Worm (Caenorhabditis elegans): Measurements from ENCODE around the gene meg-1.

meg-1 gene

DNA sequence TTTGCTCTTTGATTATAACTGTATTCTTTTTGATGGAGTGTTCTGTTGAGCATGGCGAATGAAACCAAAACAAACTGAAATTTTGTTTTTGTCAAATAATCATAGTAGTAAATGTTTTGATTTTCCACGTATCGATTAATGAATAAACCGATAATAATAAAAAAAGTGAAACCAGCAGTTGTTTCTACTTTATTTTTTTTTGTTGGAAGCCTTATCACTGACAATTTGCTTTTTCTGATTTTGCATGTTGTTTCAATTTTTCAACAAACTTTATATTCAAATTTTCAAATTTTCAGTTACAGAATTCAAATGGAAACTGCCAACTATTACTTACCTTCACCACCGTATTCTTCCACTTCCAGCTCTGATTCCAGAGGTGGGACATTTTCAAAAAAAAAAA lies 5.1 kb upstream of the meg-1 start, which contains the start of gene elt-3:
Gene elt-3 (plus strand): TSS at position 301 of the 400 bp plus-strand sequence.
- no peak for TF ChIP-seq ceh-16 (tag; optimal IDR thresholded peaks at IDR 0.05)
- no peak for TF ChIP-seq lsy-2 (tag; optimal IDR thresholded peaks at IDR 0.05)
- no peak for TF ChIP-seq nhr-21 (tag; optimal IDR thresholded peaks at IDR 0.05)
- TF ChIP-seq unc-62 (GFP tag; optimal IDR thresholded peaks at IDR 0.05), result no peak
- TF ChIP-seq elt-1 (tag; optimal IDR thresholded peaks at IDR 0.05), result no peak
- TF ChIP-seq mab-5 (tag; optimal IDR thresholded peaks at IDR 0.05), result no peak
- TF ChIP-seq blmp-1 (tag; optimal IDR thresholded peaks at IDR 0.05; ENCODE audit: insufficient read depth), result no peak
- no peak for TF ChIP-seq nhr-11 (tag; optimal IDR thresholded peaks at IDR 0.05)
- no peak for TF ChIP-seq lin-11 (tag; optimal IDR thresholded peaks at IDR 0.05)
- TF ChIP-seq ztf-1 (GFP tag; conservative IDR thresholded peaks at IDR 0.05), result no peak
- no peak for TF ChIP-seq Y55F3AM.14 (GFP tag; optimal IDR thresholded peaks at IDR 0.05)
- TF ChIP-seq sma-9 (GFP tag; optimal IDR thresholded peaks at IDR 0.05), result no peak
- TF ChIP-seq sma-9 (tag; optimal IDR thresholded peaks at IDR 0.05), result no peak
- TF ChIP-seq ztf-11 (tag; optimal IDR thresholded peaks at IDR 0.05), result no peak
- TF ChIP-seq ztf-4 (tag; optimal IDR thresholded peaks at IDR 0.05), result no peak
- TF ChIP-seq nhr-6 (tag; optimal IDR thresholded peaks at IDR 0.05), result no peak

ce11 chrX:13928532-13928931 lies 902 bp downstream of the meg-1 start:
- TF ChIP-seq snpc-4 (tag; optimal IDR thresholded peaks at IDR 0.05), result no peak
- TF ChIP-seq alr-1 (tag; optimal IDR thresholded peaks at IDR 0.05), result no peak
- no peak for TF ChIP-seq ztf-11 (tag; optimal IDR thresholded peaks at IDR 0.05)
- TF ChIP-seq unc-62 (GFP tag; optimal IDR thresholded peaks at IDR 0.05), result no peak
- TF ChIP-seq elt-1 (tag; optimal IDR thresholded peaks at IDR 0.05), result no peak
- TF ChIP-seq unc-39 (tag; optimal IDR thresholded peaks at IDR 0.05), result no peak
- no peak for TF ChIP-seq mab-5 (tag; optimal IDR thresholded peaks at IDR 0.05)
- TF ChIP-seq lin-39 (tag; optimal IDR thresholded peaks at IDR 0.05), result no peak

DNA sequence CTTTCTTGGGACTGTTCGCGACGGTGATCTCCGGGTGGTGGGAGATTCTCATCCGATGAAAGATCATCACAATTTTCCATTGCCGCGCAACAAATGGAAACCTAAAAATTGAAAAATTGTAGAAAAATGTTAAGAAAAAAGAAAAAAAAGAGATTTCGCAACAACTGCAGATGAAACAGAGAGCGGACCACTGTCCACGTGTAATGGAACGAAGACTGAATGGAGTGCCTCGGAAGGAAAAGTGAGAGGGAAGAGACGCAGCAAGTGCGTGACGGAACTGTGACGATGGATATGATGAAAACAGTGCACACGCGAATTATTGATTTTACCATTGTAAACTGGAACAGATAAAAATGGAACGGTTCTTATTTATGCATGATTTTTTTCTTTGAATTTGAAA lies 3.4 kb downstream of the meg-1 start, which contains the start of gene meg-2:
Gene meg-2 (minus strand): TSS at position 101 of the 400 bp plus-strand sequence.
- TF ChIP-seq ztf-4 (tag; optimal IDR thresholded peaks at IDR 0.05), result no peak
- no peak for TF ChIP-seq elt-1 (tag; optimal IDR thresholded peaks at IDR 0.05)
- no peak for TF ChIP-seq aly-2 (tag; optimal IDR thresholded peaks at IDR 0.05)
- no peak for TF ChIP-seq nhr-77 (tag; optimal IDR thresholded peaks at IDR 0.05)
- TF ChIP-seq C34F6.9 (tag; optimal IDR thresholded peaks at IDR 0.05), result no peak
- no peak for TF ChIP-seq nhr-21 (tag; optimal IDR thresholded peaks at IDR 0.05)
- TF ChIP-seq nhr-12 (tag; optimal IDR thresholded peaks at IDR 0.05), result no peak
- no peak for TF ChIP-seq blmp-1 (tag; optimal IDR thresholded peaks at IDR 0.05; ENCODE audit: insufficient read depth)
- no peak for TF ChIP-seq sma-9 (GFP tag; optimal IDR thresholded peaks at IDR 0.05)
- TF ChIP-seq sma-9 (tag; optimal IDR thresholded peaks at IDR 0.05), result no peak
- no peak for TF ChIP-seq crh-2 (tag; optimal IDR thresholded peaks at IDR 0.05)
- no peak for TF ChIP-seq nhr-129 (tag; optimal IDR thresholded peaks at IDR 0.05)
- TF ChIP-seq mbf-1 (tag; optimal IDR thresholded peaks at IDR 0.05), result no peak
- no peak for TF ChIP-seq nhr-11 (tag; optimal IDR thresholded peaks at IDR 0.05)
- TF ChIP-seq nhr-25 (tag; optimal IDR thresholded peaks at IDR 0.05), result no peak
- no peak for TF ChIP-seq nhr-10 (tag; optimal IDR thresholded peaks at IDR 0.05)
- TF ChIP-seq zag-1 (tag; optimal IDR thresholded peaks at IDR 0.05), result no peak

- TF ChIP-seq lin-11 (tag; optimal IDR thresholded peaks at IDR 0.05) (no peak), ztf-4 (tag; optimal IDR thresholded peaks at IDR 0.05) (peak; percentile 10), ceh-16 (tag; optimal IDR thresholded peaks at IDR 0.05) (peak; percentile 52), nhr-10 (tag; optimal IDR thresholded peaks at IDR 0.05) (no peak), elt-3 (tag; optimal IDR thresholded peaks at IDR 0.05) (no peak), crh-2 (tag; optimal IDR thresholded peaks at IDR 0.05) (peak; percentile 74), egl-27 (tag; optimal IDR thresholded peaks at IDR 0.05) (peak; percentile 83), mab-5 (tag; optimal IDR thresholded peaks at IDR 0.05) (no peak), nhr-12 (tag; optimal IDR thresholded peaks at IDR 0.05) (no peak), gmeb-1 (tag; optimal IDR thresholded peaks at IDR 0.05) (peak; percentile 31), sma-3 (GFP tag; optimal IDR thresholded peaks at IDR 0.05) (peak; percentile 86), unc-62 (GFP tag; optimal IDR thresholded peaks at IDR 0.05) (no peak), zag-1 (tag; optimal IDR thresholded peaks at IDR 0.05) (no peak), blmp-1 (tag; optimal IDR thresholded peaks at IDR 0.05; ENCODE audit: insufficient read depth) (peak; percentile 33), nhr-129 (tag; optimal IDR thresholded peaks at IDR 0.05) (peak; percentile 53), sem-4 (tag; optimal IDR thresholded peaks at IDR 0.05) (peak; percentile 88), nhr-25 (tag; optimal IDR thresholded peaks at IDR 0.05) (peak; percentile 94), ztf-1 (GFP tag; conservative IDR thresholded peaks at IDR 0.05) (no peak), nhr-77 (tag; optimal IDR thresholded peaks at IDR 0.05) (no peak), nhr-23 (tag; optimal IDR thresholded peaks at IDR 0.05) (no peak), alr-1 (tag; optimal IDR thresholded peaks at IDR 0.05) (no peak), C34F6.9 (tag; optimal IDR thresholded peaks at IDR 0.05) (peak; percentile 28), nhr-21 (tag; optimal IDR thresholded peaks at IDR 0.05) (peak; percentile 59), F13H6.1 (tag; optimal IDR thresholded peaks at IDR 0.05) (peak; percentile 60), mbf-1 (tag; optimal IDR thresholded peaks at IDR 0.05) (no peak), ztf-11 (tag; optimal IDR thresholded peaks at IDR 0.05) (no peak), lin-13 (GFP tag; optimal IDR thresholded peaks at IDR 0.05) (peak; percentile 40), aly-2 (tag; optimal IDR thresholded peaks at IDR 0.05) (no peak), sma-9 (GFP tag; optimal IDR thresholded peaks at IDR 0.05) (peak; percentile 50), sma-9 (tag; optimal IDR thresholded peaks at IDR 0.05) (no peak), peb-1 (tag; optimal IDR thresholded peaks at IDR 0.05) (no peak), unc-55 (GFP tag; optimal IDR thresholded peaks at IDR 0.05) (peak; percentile 18), nhr-11 (tag; optimal IDR thresholded peaks at IDR 0.05) (no peak), skn-1 (tag; optimal IDR thresholded peaks at IDR 0.05) (no peak), unc-39 (tag; optimal IDR thresholded peaks at IDR 0.05) (no peak), ama-1 (optimal IDR thresholded peaks at IDR 0.05) (no peak)
Measured at ce11 chrX:13920374-13920986, 9.0 kb downstream of the meg-1 start.
